Fruit fly (Drosophila melanogaster) whole organism, embryonic: ENCODE measurements around the gene CG15725.

ENCODE experiments used
- Ada2b ChIP-seq: fragments of 200-800 bp; sonication (Bioruptor generic); IDR thresholded peaks from 2 replicates; pipeline ENCODE4 v1.3.6; 2022; ENCODE audit warnings: missing biosample characterization, missing genetic modification characterization
- C15 ChIP-seq: fragments of 200-800 bp; sonication (Bioruptor generic); IDR thresholded peaks from 3 replicates; pipeline ENCODE4 v1.3.6; 2022; ENCODE audit warnings: missing biosample characterization, missing genetic modification characterization
- CG1024 ChIP-seq: fragments of 200-800 bp; sonication (Bioruptor generic); IDR thresholded peaks from 2 replicates; pipeline ENCODE4 v1.3.6; 2022; ENCODE audit warnings: missing biosample characterization, missing genetic modification characterization
- CG11560 ChIP-seq: fragments of 200-800 bp; sonication (Bioruptor generic); IDR thresholded peaks from 3 replicates; pipeline ENCODE4 v1.3.6; 2022; ENCODE audit warnings: missing biosample characterization, missing genetic modification characterization
- CG12071 ChIP-seq: fragments of 200-800 bp; sonication (Bioruptor generic); optimal IDR thresholded peaks from 3 replicates; lab custom pipeline; 2018; ENCODE audit warnings: missing biosample characterization, mild to moderate bottlenecking, missing genetic modification characterization
- CG12769 ChIP-seq: fragments of 200-800 bp; sonication (Bioruptor generic); optimal IDR thresholded peaks from 2 replicates; lab custom pipeline; 2019; ENCODE audit warnings: missing biosample characterization, mild to moderate bottlenecking, missing genetic modification characterization, moderate library complexity
- CG13424 ChIP-seq: fragments of 200-800 bp; sonication (Bioruptor generic); optimal IDR thresholded peaks from 2 replicates; lab custom pipeline; 2019; ENCODE audit warnings: missing biosample characterization, mild to moderate bottlenecking, missing genetic modification characterization, moderate library complexity
- CG14050 ChIP-seq: fragments of 200-800 bp; sonication (Bioruptor generic); IDR thresholded peaks from 3 replicates; pipeline ENCODE4 v1.3.6; 2022; ENCODE audit warnings: missing biosample characterization, missing genetic modification characterization
- CG17612 ChIP-seq: fragments of 200-800 bp; sonication (Bioruptor generic); IDR thresholded peaks from 2 replicates; pipeline ENCODE4 v1.3.6; 2022; ENCODE audit warnings: missing biosample characterization, missing genetic modification characterization
- CG18011 ChIP-seq: fragments of 200-800 bp; sonication (Bioruptor generic); optimal IDR thresholded peaks from 2 replicates; lab custom pipeline; 2017; ENCODE audit warnings: missing biosample characterization, missing genetic modification characterization, mild to moderate bottlenecking, moderate library complexity, missing genotype
- CG18599 ChIP-seq: fragments of 200-800 bp; sonication (Bioruptor generic); optimal IDR thresholded peaks from 3 replicates; lab custom pipeline; 2017; ENCODE audit warnings: missing biosample characterization, missing genetic modification characterization, mild to moderate bottlenecking, moderate library complexity, missing genetic modification reagents
- CG18764 ChIP-seq: fragments of 200-800 bp; sonication (Bioruptor generic); optimal IDR thresholded peaks from 3 replicates; lab custom pipeline; 2016; ENCODE audit warnings: missing biosample characterization, missing genetic modification characterization
- CG2712 ChIP-seq: fragments of 200-800 bp; optimal IDR thresholded peaks from 3 replicates; lab custom pipeline; 2019; ENCODE audit warnings: missing biosample characterization, mild to moderate bottlenecking, missing genetic modification characterization, moderate library complexity
- CG2875 ChIP-seq: fragments of 200-800 bp; sonication (Bioruptor generic); optimal IDR thresholded peaks from 2 replicates; lab custom pipeline; 2017; ENCODE audit warnings: missing biosample characterization, mild to moderate bottlenecking, missing genetic modification characterization, missing genetic modification reagents
- CG30020 ChIP-seq: fragments of 200-800 bp; optimal IDR thresholded peaks from 2 replicates; lab custom pipeline; 2019; ENCODE audit warnings: missing biosample characterization, mild to moderate bottlenecking, missing genetic modification characterization, moderate library complexity
- CG3407 ChIP-seq: fragments of 200-800 bp; sonication (Bioruptor generic); optimal IDR thresholded peaks from 2 replicates; lab custom pipeline; 2018; ENCODE audit warnings: missing biosample characterization, mild to moderate bottlenecking, missing genetic modification characterization
- CG4282 ChIP-seq: fragments of 200-800 bp; sonication (Bioruptor generic); optimal IDR thresholded peaks from 2 replicates; lab custom pipeline; 2016; ENCODE audit warnings: missing biosample characterization, missing genetic modification characterization
- CG6683 ChIP-seq: fragments of 200-800 bp; sonication (Bioruptor generic); optimal IDR thresholded peaks from 2 replicates; lab custom pipeline; 2017; ENCODE audit warnings: missing biosample characterization, mild to moderate bottlenecking, missing genetic modification characterization, missing genetic modification reagents
- CG6689 ChIP-seq: fragments of 200-800 bp; sonication (Bioruptor generic); IDR thresholded peaks from 2 replicates; pipeline ENCODE4 v1.3.6; 2022; ENCODE audit warnings: missing biosample characterization, missing genetic modification characterization
- CG9437 ChIP-seq: fragments of 200-800 bp; sonication (Bioruptor generic); optimal IDR thresholded peaks from 2 replicates; lab custom pipeline; 2018; ENCODE audit warnings: missing biosample characterization, mild to moderate bottlenecking, missing genetic modification characterization
- CG9932 ChIP-seq: fragments of 200-800 bp; sonication (Bioruptor generic); IDR thresholded peaks from 2 replicates; pipeline ENCODE4 v1.3.6; 2022; ENCODE audit warnings: missing biosample characterization, missing genetic modification characterization
- D19B ChIP-seq: fragments of 200-800 bp; sonication (Bioruptor generic); optimal IDR thresholded peaks from 2 replicates; lab custom pipeline; 2017; ENCODE audit warnings: missing biosample characterization, mild to moderate bottlenecking, missing genetic modification characterization
- Dp ChIP-seq: fragments of 200-800 bp; sonication (Bioruptor generic); optimal IDR thresholded peaks from 2 replicates; lab custom pipeline; 2018; ENCODE audit warnings: missing biosample characterization, mild to moderate bottlenecking, missing genetic modification characterization, moderate library complexity
- Fer2 ChIP-seq: fragments of 200-800 bp; sonication (Bioruptor generic); optimal IDR thresholded peaks from 2 replicates; lab custom pipeline; 2018; ENCODE audit warnings: missing biosample characterization, mild to moderate bottlenecking, missing genetic modification characterization, moderate library complexity
- Hmr ChIP-seq: fragments of 200-800 bp; sonication (Bioruptor generic); optimal IDR thresholded peaks from 3 replicates; lab custom pipeline; 2017; ENCODE audit warnings: mild to moderate bottlenecking, missing biosample characterization, missing genetic modification reagents, missing genetic modification characterization
- Med ChIP-seq: fragments of 200-800 bp; sonication (Bioruptor generic); peaks from one replicate; lab custom pipeline; 2016; ENCODE audit warnings: missing biosample characterization, missing genetic modification characterization, mild to moderate bottlenecking, inconsistent platforms, moderate library complexity
- NFAT ChIP-seq: fragments of 200-800 bp; sonication (Bioruptor generic); IDR thresholded peaks from 2 replicates; pipeline ENCODE4 v1.3.6; 2022; ENCODE audit warnings: missing biosample characterization, missing genetic modification characterization
- Sox102F ChIP-seq: fragments of 200-800 bp; sonication (Bioruptor generic); optimal IDR thresholded peaks from 2 replicates; lab custom pipeline; 2018; ENCODE audit warnings: missing biosample characterization, mild to moderate bottlenecking, missing genetic modification characterization, moderate library complexity
- TFAM ChIP-seq: fragments of 200-800 bp; sonication (Bioruptor generic); optimal IDR thresholded peaks from 2 replicates; lab custom pipeline; 2017; ENCODE audit warnings: missing biosample characterization, missing genetic modification characterization, inconsistent platforms
- ap ChIP-seq: fragments of 200-800 bp; sonication (Bioruptor generic); IDR thresholded peaks from 2 replicates; pipeline ENCODE4 v1.3.6; 2022; ENCODE audit warnings: missing biosample characterization, missing genetic modification characterization
- crol ChIP-seq: fragments of 200-800 bp; sonication (Bioruptor generic); IDR thresholded peaks from 2 replicates; pipeline ENCODE4 v1.3.6; 2022; ENCODE audit warnings: missing biosample characterization, missing genetic modification characterization
- dmrt99B ChIP-seq: fragments of 200-800 bp; sonication (Bioruptor generic); optimal IDR thresholded peaks from 2 replicates; lab custom pipeline; 2018; ENCODE audit warnings: missing biosample characterization, mild to moderate bottlenecking, missing genetic modification characterization, moderate library complexity
- eve ChIP-seq, 2 experiments: fragments of >200 bp; optimal IDR thresholded peaks; 2 replicates each; lab custom pipeline; 2017; ENCODE audit warnings: missing biosample characterization in 2 of 2, missing genetic modification characterization in 2 of 2
- ftz-f1 ChIP-seq: fragments of 200-800 bp; sonication (Bioruptor generic); optimal IDR thresholded peaks from 2 replicates; lab custom pipeline; 2016; ENCODE audit warnings: missing biosample characterization, missing genetic modification characterization
- gsb ChIP-seq: fragments of 200-800 bp; sonication (Bioruptor generic); IDR thresholded peaks from 2 replicates; pipeline ENCODE4 v1.3.6; 2022; ENCODE audit warnings: missing biosample characterization, missing genetic modification characterization
- ham ChIP-seq: fragments of 200-800 bp; sonication (Bioruptor generic); IDR thresholded peaks from 2 replicates; pipeline ENCODE4 v1.3.6; 2022; ENCODE audit warnings: missing biosample characterization, missing genetic modification characterization
- hkb ChIP-seq, 2 experiments: fragments of 200-800 bp in 1 of 2; fragments of >200 bp in 1 of 2; sonication (Bioruptor generic) in 1 of 2; IDR thresholded peaks in 1 of 2; optimal IDR thresholded peaks in 1 of 2; 2 replicates each; pipeline versions ENCODE4 v1.3.6 to Lab custom; 2017 to 2022; ENCODE audit warnings: missing biosample characterization in 1 of 2, missing genetic modification characterization in 1 of 2
- insv ChIP-seq, 2 experiments: fragments of 200-800 bp; sonication (Bioruptor generic); optimal IDR thresholded peaks; 3 replicates each; lab custom pipeline; 2016 to 2018; ENCODE audit warnings: missing biosample characterization in 2 of 2, missing genetic modification characterization in 2 of 2
- lab ChIP-seq: fragments of 200-800 bp; sonication (Bioruptor generic); optimal IDR thresholded peaks from 3 replicates; lab custom pipeline; 2017; ENCODE audit warnings: missing biosample characterization, missing genetic modification characterization, mild to moderate bottlenecking, moderate library complexity, missing genetic modification reagents
- mam ChIP-seq: fragments of 200-800 bp; sonication (Bioruptor generic); optimal IDR thresholded peaks from 3 replicates; lab custom pipeline; 2016; ENCODE audit warnings: missing biosample characterization, missing genetic modification characterization
- mirr ChIP-seq: fragments of 200-800 bp; sonication (Bioruptor generic); optimal IDR thresholded peaks from 3 replicates; lab custom pipeline; 2018; ENCODE audit warnings: missing biosample characterization, mild to moderate bottlenecking, missing genetic modification characterization
- nom ChIP-seq: fragments of 200-800 bp; sonication (Bioruptor generic); optimal IDR thresholded peaks from 2 replicates; lab custom pipeline; 2017; ENCODE audit warnings: missing biosample characterization, missing genetic modification characterization, mild to moderate bottlenecking, moderate library complexity, missing genetic modification reagents
- odd ChIP-seq: fragments of 200-800 bp; sonication (Bioruptor generic); optimal IDR thresholded peaks from 2 replicates; lab custom pipeline; 2017; ENCODE audit warnings: missing biosample characterization, mild to moderate bottlenecking, missing genetic modification characterization
- onecut ChIP-seq: fragments of 200-800 bp; sonication (Bioruptor generic); IDR thresholded peaks from 2 replicates; pipeline ENCODE4 v1.3.6; 2022; ENCODE audit warnings: missing biosample characterization, missing genetic modification characterization
- p53 ChIP-seq: fragments of 200-800 bp; sonication (Bioruptor generic); optimal IDR thresholded peaks from 2 replicates; lab custom pipeline; 2016; ENCODE audit warnings: missing biosample characterization, missing genetic modification characterization
- pros ChIP-seq: fragments of 200-800 bp; sonication (Bioruptor generic); optimal IDR thresholded peaks from 3 replicates; lab custom pipeline; 2019; ENCODE audit warnings: missing biosample characterization, mild to moderate bottlenecking, missing genetic modification characterization, moderate library complexity
- sens-2 ChIP-seq: fragments of 200-800 bp; sonication (Bioruptor generic); IDR thresholded peaks from 2 replicates; pipeline ENCODE4 v1.3.6; 2022; ENCODE audit warnings: missing biosample characterization, missing genetic modification characterization
- sima ChIP-seq: fragments of 200-800 bp; sonication (Bioruptor generic); optimal IDR thresholded peaks from 2 replicates; lab custom pipeline; 2016; ENCODE audit warnings: missing biosample characterization, missing genetic modification characterization
- tx ChIP-seq: fragments of 200-800 bp; sonication (Bioruptor generic); optimal IDR thresholded peaks from 2 replicates; lab custom pipeline; 2016; ENCODE audit warnings: missing biosample characterization, missing genetic modification characterization
- z ChIP-seq: fragments of 200-800 bp; sonication (Bioruptor generic); IDR thresholded peaks from 3 replicates; pipeline ENCODE4 v1.3.6; 2022; ENCODE audit warnings: missing biosample characterization, missing genetic modification characterization

CG15725 gene

dm6 chrX:12744026-12744688 lies 38.5 kb downstream of the CG15725 start, which contains the start of gene CG4004 (continued):
- TF ChIP-seq CG9932 (GFP tag; lab: Robert Waterston, UW) (no peak), Dp (no peak), eve (GFP tag; optimal IDR thresholded peaks at IDR 0.05; lab: Kevin White, UChicago) (no peak), CG9437 (no peak), CG17612 (GFP tag; lab: Robert Waterston, UW) (no peak), Med (GFP tag; lab: Kevin White, UChicago) (peak; percentile 31), CG18764 (GFP tag; lab: Kevin White, UChicago) (peak; percentile 70), CG11560 (tag; lab: Robert Waterston, UW) (no peak), Ada2b (no peak), TFAM (no peak), p53 (no peak), CG6689 (GFP tag; lab: Robert Waterston, UW) (0 out of 2 replicates have a peak, but pooled peaks have one; percentile 21), CG13424 (peak; percentile 68), z (GFP tag; lab: Robert Waterston, UW) (no peak), ftz-f1 (GFP tag; lab: Kevin White, UChicago) (no peak), CG2712 (tag; lab: Kevin White, UChicago) (no peak), CG18599 (no peak), CG2875 (no peak), NFAT (GFP tag; lab: Robert Waterston, UW) (no peak), CG12769 (tag; lab: Kevin White, UChicago) (no peak), sima (GFP tag; lab: Kevin White, UChicago) (no peak), CG30020 (no peak), C15 (GFP tag; lab: Robert Waterston, UW) (no peak), CG1024 (GFP tag; lab: Robert Waterston, UW) (no peak), sens-2 (no peak), gsb (GFP tag; lab: Robert Waterston, UW) (no peak), insv (GFP tag; optimal IDR thresholded peaks at IDR 0.05; lab: Kevin White, UChicago) (no peak), onecut (peak; percentile 34), CG12071 (no peak), mirr (GFP tag; lab: Kevin White, UChicago) (no peak), Hmr (GFP tag; lab: Kevin White, UChicago) (no peak), ham (no peak), CG14050 (GFP tag; lab: Robert Waterston, UW) (no peak), Sox102F (GFP tag; lab: Kevin White, UChicago) (peak; percentile 19), lab (GFP tag; lab: Kevin White, UChicago) (no peak), hkb (optimal IDR thresholded peaks at IDR 0.05; lab: Kevin White, UChicago) (no peak), hkb (GFP tag; IDR thresholded peaks at IDR 0.05; lab: Robert Waterston, UW) (no peak), CG6683 (GFP tag; lab: Kevin White, UChicago) (no peak), CG18011 (no peak), dmrt99B (tag; lab: Kevin White, UChicago) (no peak), D19B (GFP tag; lab: Kevin White, UChicago) (peak; percentile 3), tx (GFP tag; lab: Kevin White, UChicago) (no peak), mam (GFP tag; lab: Kevin White, UChicago) (no peak), odd (no peak), ap (GFP tag; lab: Robert Waterston, UW) (no peak), crol (GFP tag; lab: Robert Waterston, UW) (no peak), nom (GFP tag; lab: Kevin White, UChicago) (peak; percentile 53), CG4282 (GFP tag; lab: Kevin White, UChicago) (no peak), pros (GFP tag; lab: Kevin White, UChicago) (no peak), Fer2 (tag; lab: Kevin White, UChicago) (no peak), CG3407 (peak; percentile 100)
